Fruit fly (Drosophila melanogaster): ENCODE data around the gene Npc2c.

Gene Npc2c

DNA sequence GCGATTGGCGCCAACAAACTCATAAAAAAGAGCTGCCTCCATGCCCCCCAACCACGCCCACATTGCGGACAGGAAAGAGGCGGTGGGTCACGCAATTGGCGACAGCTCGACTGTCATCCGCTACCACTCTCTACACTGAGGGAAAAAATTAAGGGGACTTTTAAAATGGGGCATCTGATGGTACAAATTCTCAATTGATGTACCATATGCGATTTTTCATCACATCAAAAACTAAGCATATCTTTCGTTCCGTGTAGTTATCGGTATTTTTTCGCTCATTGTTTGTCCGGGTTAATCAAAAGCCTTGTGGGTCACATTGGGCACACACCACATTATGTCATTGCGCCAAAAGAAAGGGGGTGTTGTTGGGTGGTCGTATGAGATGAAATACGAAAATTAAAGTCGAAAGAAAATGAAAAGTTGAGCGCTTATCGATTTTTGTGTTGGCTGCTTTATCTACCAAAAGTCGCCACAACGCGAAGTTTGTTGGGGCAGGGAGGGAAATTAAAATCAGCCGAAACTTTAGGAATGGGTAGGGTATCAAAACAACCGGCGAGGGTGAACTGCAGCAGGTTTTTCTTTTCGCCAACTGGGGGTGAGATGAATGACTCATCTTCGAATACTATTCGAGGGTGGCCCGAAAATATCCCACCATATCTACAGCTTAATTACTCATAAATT, 35.9 kb upstream of the Npc2c start (continued):
- TF ChIP-seq CG11695 (GFP tag; IDR thresholded peaks at IDR 0.05) = peak; percentile 41; the same call in 1 of the 3 replicates
- 0 out of 2 replicates have a peak, but pooled peaks have one; percentile 9 for TF ChIP-seq CG6272 (GFP tag; IDR thresholded peaks at IDR 0.05)
- peak; percentile 9 for TF ChIP-seq Dad (GFP tag; optimal IDR thresholded peaks at IDR 0.05)
- TF ChIP-seq gsb-n (tag; optimal IDR thresholded peaks at IDR 0.05) = no peak
- no peak for TF ChIP-seq Lhr (GFP tag; optimal IDR thresholded peaks at IDR 0.05)
- TF ChIP-seq lab (GFP tag; optimal IDR thresholded peaks at IDR 0.05) = peak; percentile 82
- no peak for TF ChIP-seq CG11696 (GFP tag; IDR thresholded peaks at IDR 0.05)
- TF ChIP-seq CG14014 (GFP tag; IDR thresholded peaks at IDR 0.05) = peak; percentile 63
- TF ChIP-seq jumu (GFP tag; optimal IDR thresholded peaks at IDR 0.05) = peak; percentile 24
- TF ChIP-seq ERR (GFP tag; optimal IDR thresholded peaks at IDR 0.05) = peak; percentile 4
- peak; percentile 67 for TF ChIP-seq sob (GFP tag; IDR thresholded peaks at IDR 0.05)
- peak; percentile 67 for TF ChIP-seq D19A (tag; optimal IDR thresholded peaks at IDR 0.05)
- no peak for TF ChIP-seq danr (GFP tag; IDR thresholded peaks at IDR 0.05)
- TF ChIP-seq CG12236 (GFP tag; optimal IDR thresholded peaks at IDR 0.05) = no peak
- peak; percentile 16 for TF ChIP-seq CG15011 (GFP tag; optimal IDR thresholded peaks at IDR 0.05)
- TF ChIP-seq ind (GFP tag; optimal IDR thresholded peaks at IDR 0.05) = peak; percentile 46
- peak; percentile 46; the same call in 1 of the 3 replicates for TF ChIP-seq Mrtf (GFP tag; IDR thresholded peaks at IDR 0.05)
- TF ChIP-seq Hsf (GFP tag; optimal IDR thresholded peaks at IDR 0.05) = peak; percentile 2
- TF ChIP-seq CG9932 (GFP tag; IDR thresholded peaks at IDR 0.05) = peak; percentile 64
- no peak for TF ChIP-seq grau (tag; optimal IDR thresholded peaks at IDR 0.05)
- peak; percentile 72 for TF ChIP-seq CG10274 (GFP tag; optimal IDR thresholded peaks at IDR 0.05)
- peak; percentile 80 for TF ChIP-seq CG2120 (GFP tag; optimal IDR thresholded peaks at IDR 0.05)
- no peak for TF ChIP-seq CG15479 (GFP tag; optimal IDR thresholded peaks at IDR 0.05)
- peak; percentile 37 for TF ChIP-seq cwo (GFP tag; optimal IDR thresholded peaks at IDR 0.05)
- no peak for TF ChIP-seq chn (GFP tag; optimal IDR thresholded peaks at IDR 0.05)
- TF ChIP-seq dysf (GFP tag; IDR thresholded peaks at IDR 0.05) = peak; percentile 53; the same call in 2 of the 3 replicates
- 0 out of 3 replicates have a peak, but pooled peaks have one; percentile 34 for TF ChIP-seq CG2889 (GFP tag; IDR thresholded peaks at IDR 0.05)
- TF ChIP-seq CG12942 (GFP tag; optimal IDR thresholded peaks at IDR 0.05) = no peak
- no peak for TF ChIP-seq CG11085 (GFP tag; IDR thresholded peaks at IDR 0.05)
- peak; percentile 39; the same call in 1 of the 2 replicates for TF ChIP-seq CG3847 (GFP tag; IDR thresholded peaks at IDR 0.05)
- peak; percentile 30; the same call in 1 of the 3 replicates for TF ChIP-seq B-H1 (GFP tag; IDR thresholded peaks at IDR 0.05)
- TF ChIP-seq CG34376 (GFP tag; optimal IDR thresholded peaks at IDR 0.05) = peak; percentile 30
- no peak for TF ChIP-seq CG8765 (GFP tag; IDR thresholded peaks at IDR 0.05)
- peak; percentile 4 for TF ChIP-seq D19B (GFP tag; optimal IDR thresholded peaks at IDR 0.05)
- peak; percentile 53; the same call in 1 of the 2 replicates for TF ChIP-seq Atf6 (GFP tag; IDR thresholded peaks at IDR 0.05)
- TF ChIP-seq CG18599 (GFP tag; optimal IDR thresholded peaks at IDR 0.05) = peak; percentile 87
- TF ChIP-seq so (GFP tag; IDR thresholded peaks at IDR 0.05) = peak; percentile 29; the same call in 1 of the 3 replicates
- peak; percentile 4 for TF ChIP-seq CG16863 (GFP tag; optimal IDR thresholded peaks at IDR 0.05)
- TF ChIP-seq CG18619 (GFP tag; optimal IDR thresholded peaks at IDR 0.05) = no peak
- TF ChIP-seq Hmr (GFP tag; optimal IDR thresholded peaks at IDR 0.05) = peak; percentile 76
- peak; percentile 42 for TF ChIP-seq CG9727 (GFP tag; optimal IDR thresholded peaks at IDR 0.05)
- TF ChIP-seq HHEX (GFP tag; optimal IDR thresholded peaks at IDR 0.05) = peak; percentile 50
- 0 out of 2 replicates have a peak, but pooled peaks have one; percentile 22 for TF ChIP-seq CG9215 (GFP tag; IDR thresholded peaks at IDR 0.05)
- peak; percentile 24 for TF ChIP-seq kay (GFP tag; optimal IDR thresholded peaks at IDR 0.05)
- no peak for TF ChIP-seq slp2 (GFP tag; optimal IDR thresholded peaks at IDR 0.05)
- TF ChIP-seq CG18262 (tag; optimal IDR thresholded peaks at IDR 0.05) = no peak
- no peak for TF ChIP-seq knrl (GFP tag; IDR thresholded peaks at IDR 0.05; ENCODE audit: partially characterized antibody)
- no peak for TF ChIP-seq gem (tag; optimal IDR thresholded peaks at IDR 0.05)
- peak; percentile 34 for TF ChIP-seq CG12659 (GFP tag; optimal IDR thresholded peaks at IDR 0.05)
- peak; percentile 56 for TF ChIP-seq lilli (GFP tag; optimal IDR thresholded peaks at IDR 0.05)

Measured in whole organism, embryonic.